Worm (Caenorhabditis elegans) whole organism, young adult: ENCODE measurements around the gene Y51H7BR.7.

Experiments used
- B0261.1 ChIP-seq: sonication (generic microtip); optimal IDR thresholded peaks from 2 replicates; lab custom pipeline; 2016; ENCODE audit warnings: mild to moderate bottlenecking, missing genetic modification characterization, moderate library complexity, missing compliant biosample characterization
- B0336.3 ChIP-seq: fragments of 200-800 bp; sonication (Bioruptor generic); IDR thresholded peaks from 2 replicates; pipeline ENCODE4 v1.3.6; 2022; ENCODE audit warnings: missing genetic modification characterization, missing compliant biosample characterization
- C06A6.2 ChIP-seq: fragments of 200-800 bp; sonication (Bioruptor generic); conservative IDR thresholded peaks from 2 replicates; pipeline ENCODE4 v1.3.6; 2022; ENCODE audit warnings: missing genetic modification characterization, missing compliant biosample characterization
- C17E4.6 ChIP-seq: fragments of 200-800 bp; sonication (Bioruptor generic); IDR thresholded peaks from 2 replicates; pipeline ENCODE4 v1.3.6; 2022; ENCODE audit warnings: missing genetic modification reagents, missing genetic modification characterization, missing compliant biosample characterization
- F57A8.1 ChIP-seq: fragments of 200-800 bp; sonication (Bioruptor generic); optimal IDR thresholded peaks from 2 replicates; lab custom pipeline; 2018; ENCODE audit warnings: mild to moderate bottlenecking, missing genetic modification characterization, moderate library complexity, missing compliant biosample characterization
- K11D2.4 ChIP-seq: fragments of 200-800 bp; sonication (Bioruptor generic); IDR thresholded peaks from 2 replicates; pipeline ENCODE4 v1.3.6; 2022; ENCODE audit warnings: missing genetic modification reagents, missing genetic modification characterization, missing compliant biosample characterization
- T07F8.4 ChIP-seq: sonication (generic microtip); optimal IDR thresholded peaks from 2 replicates; lab custom pipeline; 2016; ENCODE audit warnings: mild to moderate bottlenecking, missing genetic modification characterization, moderate library complexity, missing compliant biosample characterization
- Y56A3A.18 ChIP-seq: fragments of 200-800 bp; sonication (Bioruptor generic); IDR thresholded peaks from 2 replicates; pipeline ENCODE4 v1.3.6; 2022; ENCODE audit warnings: missing genetic modification reagents, missing genetic modification characterization, missing compliant biosample characterization
- athp-1 ChIP-seq: sonication (generic microtip); optimal IDR thresholded peaks from 2 replicates; lab custom pipeline; 2017; ENCODE audit warnings: mild to moderate bottlenecking, missing genetic modification characterization, missing compliant biosample characterization
- attf-3 ChIP-seq: fragments of 200-800 bp; sonication (Bioruptor generic); conservative IDR thresholded peaks from 2 replicates; pipeline ENCODE4 v1.3.6; 2022; ENCODE audit warnings: missing genetic modification reagents, missing genetic modification characterization, missing compliant biosample characterization
- bed-1 ChIP-seq: fragments of 200-800 bp; sonication (Bioruptor generic); IDR thresholded peaks from 2 replicates; pipeline ENCODE4 v1.3.6; 2022; ENCODE audit warnings: missing genetic modification reagents, missing genetic modification characterization, missing compliant biosample characterization
- bed-2 ChIP-seq: fragments of 200-800 bp; sonication (Bioruptor generic); IDR thresholded peaks from 2 replicates; pipeline ENCODE4 v1.3.6; 2022; ENCODE audit warnings: missing genetic modification reagents, missing genetic modification characterization, missing compliant biosample characterization
- cebp-2 ChIP-seq: fragments of 200-800 bp; sonication (Bioruptor generic); IDR thresholded peaks from 2 replicates; pipeline ENCODE4 v1.3.6; 2022; ENCODE audit warnings: missing genetic modification characterization, missing compliant biosample characterization
- ceh-40 ChIP-seq: fragments of 200-800 bp; sonication (Bioruptor generic); IDR thresholded peaks from 2 replicates; pipeline ENCODE4 v1.3.6; 2022; ENCODE audit warnings: missing genetic modification characterization, missing compliant biosample characterization
- ceh-58 ChIP-seq: fragments of 200-800 bp; sonication (Bioruptor generic); IDR thresholded peaks from 2 replicates; pipeline ENCODE4 v1.3.6; 2022; ENCODE audit warnings: missing genetic modification characterization, missing compliant biosample characterization
- ceh-79 ChIP-seq: sonication (generic microtip); optimal IDR thresholded peaks from 2 replicates; lab custom pipeline; 2017; ENCODE audit warnings: mild to moderate bottlenecking, missing genetic modification characterization, missing compliant biosample characterization
- die-1 ChIP-seq: sonication (generic microtip); optimal IDR thresholded peaks from 2 replicates; lab custom pipeline; 2016; ENCODE audit warnings: missing genotype, mild to moderate bottlenecking, missing genetic modification characterization, missing compliant biosample characterization
- efl-1 ChIP-seq: fragments of 150-350 bp; optimal IDR thresholded peaks from 2 replicates; lab custom pipeline; 2014; ENCODE audit warnings: missing biosample characterization, missing genetic modification reagents, missing genetic modification characterization
- him-1 ChIP-seq: sonication (generic microtip); optimal IDR thresholded peaks from 2 replicates; lab custom pipeline; 2016; ENCODE audit warnings: missing genotype, missing genetic modification reagents, missing genetic modification characterization, missing compliant biosample characterization
- hlh-12 ChIP-seq: sonication (generic microtip); optimal IDR thresholded peaks from 2 replicates; lab custom pipeline; 2016; ENCODE audit warnings: missing genetic modification characterization, missing compliant biosample characterization
- hmg-1.2 ChIP-seq: fragments of 200-800 bp; sonication (Bioruptor generic); IDR thresholded peaks from 2 replicates; pipeline ENCODE4 v1.3.6; 2022; ENCODE audit warnings: missing genetic modification reagents, missing genetic modification characterization, missing compliant biosample characterization
- hmg-20 ChIP-seq: fragments of 200-800 bp; sonication (Bioruptor generic); IDR thresholded peaks from 2 replicates; pipeline ENCODE4 v1.3.6; 2022; ENCODE audit warnings: missing genetic modification reagents, missing genetic modification characterization, missing compliant biosample characterization
- hsf-1 ChIP-seq: fragments of 200-800 bp; sonication (Bioruptor generic); IDR thresholded peaks from 2 replicates; pipeline ENCODE4 v1.3.6; 2022; ENCODE audit warnings: missing genetic modification reagents, missing genetic modification characterization, missing compliant biosample characterization
- mes-4 ChIP-seq: sonication (generic microtip); optimal IDR thresholded peaks from 2 replicates; lab custom pipeline; 2016; ENCODE audit warnings: missing genotype, missing genetic modification characterization, missing compliant biosample characterization
- nhr-80 ChIP-seq: sonication (generic microtip); optimal IDR thresholded peaks from 2 replicates; lab custom pipeline; 2016; ENCODE audit warnings: missing genetic modification characterization, missing compliant biosample characterization
- repo-1 ChIP-seq: sonication (generic microtip); optimal IDR thresholded peaks from 2 replicates; lab custom pipeline; 2017; ENCODE audit warnings: mild to moderate bottlenecking, missing genetic modification characterization, missing compliant biosample characterization
- snpc-1.3 ChIP-seq: sonication (generic microtip); optimal IDR thresholded peaks from 2 replicates; lab custom pipeline; 2017; ENCODE audit warnings: missing genetic modification characterization, mild to moderate bottlenecking, missing compliant biosample characterization, antibody characterized with exemption, moderate library complexity, missing genotype, missing genetic modification reagents; ENCODE audit not compliant: insufficient read depth
- snpc-4 ChIP-seq, 5 experiments: fragments of 150-350 bp in 1 of 5; sonication (generic microtip) in 4 of 5; optimal IDR thresholded peaks; 2 replicates each; lab custom pipeline; 2014 to 2018; ENCODE audit warnings: missing genetic modification characterization in 5 of 5, missing biosample characterization in 3 of 5, antibody characterized with exemption in 2 of 5, mild to moderate bottlenecking in 2 of 5, missing compliant biosample characterization in 2 of 5, missing genotype in 2 of 5, moderate library complexity in 2 of 5, missing genetic modification reagents in 1 of 5
- somi-1 ChIP-seq: fragments of 200-800 bp; sonication (Bioruptor generic); optimal IDR thresholded peaks from 2 replicates; lab custom pipeline; 2018; ENCODE audit warnings: mild to moderate bottlenecking, missing genetic modification characterization, missing compliant biosample characterization
- tbx-9 ChIP-seq: sonication (generic microtip); optimal IDR thresholded peaks from 2 replicates; lab custom pipeline; 2016; ENCODE audit warnings: borderline replicate concordance, missing genetic modification characterization, inconsistent platforms, missing compliant biosample characterization
- xnd-1 ChIP-seq: sonication (generic microtip); optimal IDR thresholded peaks from 2 replicates; lab custom pipeline; 2016; ENCODE audit warnings: missing genotype, missing genetic modification reagents, missing genetic modification characterization, missing compliant biosample characterization
- zim-3 ChIP-seq: sonication (generic microtip); optimal IDR thresholded peaks from 2 replicates; lab custom pipeline; 2017; ENCODE audit warnings: mild to moderate bottlenecking, missing genetic modification characterization, moderate library complexity, missing compliant biosample characterization
- ztf-25 ChIP-seq: fragments of 200-800 bp; sonication (Bioruptor generic); IDR thresholded peaks from 2 replicates; pipeline ENCODE4 v1.3.6; 2022; ENCODE audit warnings: missing genetic modification reagents, missing genetic modification characterization, missing compliant biosample characterization
- ztf-6 ChIP-seq: fragments of 200-800 bp; sonication (Bioruptor generic); IDR thresholded peaks from 2 replicates; pipeline ENCODE4 v1.3.6; 2022; ENCODE audit warnings: missing genetic modification reagents, missing genetic modification characterization, missing compliant biosample characterization

Gene Y51H7BR.7

ce11 chrII:1519867-1520266, 5.5 kb downstream of the Y51H7BR.7 start (continued):
- TF ChIP-seq ztf-6 (GFP tag; lab: Robert Waterston, UW) (no peak), die-1 (tag; lab: Kevin White, UChicago) (peak; percentile 26), snpc-4 (GFP tag; optimal IDR thresholded peaks at IDR 0.05; lab: Kevin White, UChicago) (no peak), snpc-4 (tag; optimal IDR thresholded peaks at IDR 0.05; lab: Kevin White, UChicago) (no peak), hlh-12 (tag; lab: Kevin White, UChicago) (no peak), K11D2.4 (GFP tag; lab: Robert Waterston, UW) (0 out of 2 replicates have a peak, but pooled peaks have one; percentile 23), B0261.1 (tag; lab: Kevin White, UChicago) (peak; percentile 86), cebp-2 (0 out of 2 replicates have a peak, but pooled peaks have one; percentile 63), hmg-20 (GFP tag; lab: Robert Waterston, UW) (no peak)

ce11 chrII:1518914-1519313, 6.5 kb downstream of the Y51H7BR.7 start, which contains the start of gene Y51H7BR.8:
Gene Y51H7BR.8 (plus strand): TSS chrII:1519214.
- TF ChIP-seq bed-2 (GFP tag; lab: Robert Waterston, UW) = no peak
- no peak for TF ChIP-seq him-1
- TF ChIP-seq bed-1 (GFP tag; lab: Robert Waterston, UW) = no peak

ce11 chrII:1517354-1517753, 8.0 kb downstream of the Y51H7BR.7 start, which contains the start of gene math-45:
Gene math-45 (minus strand): TSS chrII:1517454.
- no peak for TF ChIP-seq C06A6.2 (GFP tag; lab: Robert Waterston, UW)
- TF ChIP-seq ceh-79 (tag; lab: Kevin White, UChicago) = no peak
- no peak for TF ChIP-seq repo-1
- TF ChIP-seq hsf-1 (GFP tag; lab: Robert Waterston, UW) = no peak
- no peak for TF ChIP-seq efl-1 (GFP tag; lab: Kevin White, UChicago)
- no peak for TF ChIP-seq somi-1 (GFP tag; lab: Kevin White, UChicago)
- TF ChIP-seq snpc-1.3 (tag; lab: Kevin White, UChicago) = no peak
- TF ChIP-seq hmg-1.2 (GFP tag; lab: Robert Waterston, UW) = no peak
- TF ChIP-seq C17E4.6 (GFP tag; lab: Robert Waterston, UW) = no peak
- TF ChIP-seq Y56A3A.18 (GFP tag; lab: Robert Waterston, UW) = no peak

ce11 chrII:1504266-1504665, 21.1 kb downstream of the Y51H7BR.7 start, which contains the start of gene fdgt-1:
Gene fdgt-1 (plus strand): TSS chrII:1504566.
- no peak for TF ChIP-seq zim-3 (tag; lab: Kevin White, UChicago)
- TF ChIP-seq attf-3 (GFP tag; lab: Robert Waterston, UW) = no peak
- no peak for TF ChIP-seq hmg-20 (GFP tag; lab: Robert Waterston, UW)
- no peak for TF ChIP-seq nhr-80
- no peak for TF ChIP-seq him-1
- TF ChIP-seq athp-1 (tag; lab: Kevin White, UChicago) = no peak
- no peak for TF ChIP-seq mes-4 (tag; lab: Kevin White, UChicago)
- TF ChIP-seq hmg-1.2 (GFP tag; lab: Robert Waterston, UW) = no peak
- TF ChIP-seq F57A8.1 (GFP tag; lab: Kevin White, UChicago) = no peak
- no peak for TF ChIP-seq xnd-1
- TF ChIP-seq snpc-4 (GFP tag; optimal IDR thresholded peaks at IDR 0.05; lab: Kevin White, UChicago) = no peak
- no peak for TF ChIP-seq snpc-4 (tag; optimal IDR thresholded peaks at IDR 0.05; lab: Kevin White, UChicago)
- no peak for TF ChIP-seq ceh-58 (GFP tag; lab: Robert Waterston, UW)
- TF ChIP-seq snpc-1.3 (tag; lab: Kevin White, UChicago) = no peak
- no peak for TF ChIP-seq tbx-9 (tag; lab: Kevin White, UChicago)
- no peak for TF ChIP-seq B0336.3
- no peak for TF ChIP-seq T07F8.4 (tag; lab: Kevin White, UChicago)
- TF ChIP-seq ceh-40 (GFP tag; lab: Robert Waterston, UW) = no peak
- TF ChIP-seq die-1 (tag; lab: Kevin White, UChicago) = no peak
- TF ChIP-seq ztf-25 (GFP tag; lab: Robert Waterston, UW) = no peak
